Fruit fly (Drosophila melanogaster): ENCODE measurements around the gene Srp72.

The Srp72 gene

dm6 chr3R:20587630-20588479, 656 bp upstream of the Srp72 start, which contains the start of gene Septin2 (continued):
- TF ChIP-seq CG1621 (tag; optimal IDR thresholded peaks at IDR 0.05) (peak; percentile 77), CG6276 (GFP tag; optimal IDR thresholded peaks at IDR 0.05) (peak; percentile 96), Eip78C (GFP tag) (peak; percentile 99), Hr39 (GFP tag; optimal IDR thresholded peaks at IDR 0.05) (peak; percentile 93), CG11294 (GFP tag; IDR thresholded peaks at IDR 0.05) (peak; percentile 80), Lpt (GFP tag; optimal IDR thresholded peaks at IDR 0.05) (peak; percentile 87), CG11902 (GFP tag; optimal IDR thresholded peaks at IDR 0.05) (peak; percentile 85), fd85E (GFP tag; optimal IDR thresholded peaks at IDR 0.05) (peak; percentile 80), net (GFP tag; optimal IDR thresholded peaks at IDR 0.05) (peak; percentile 94), CG6163 (GFP tag; IDR thresholded peaks at IDR 0.05) (peak; percentile 78), cyc (GFP tag; optimal IDR thresholded peaks at IDR 0.05) (peak; percentile 92), CG8119 (GFP tag; IDR thresholded peaks at IDR 0.05) (peak; percentile 94), lz (GFP tag; optimal IDR thresholded peaks at IDR 0.05) (peak; percentile 93), CG31627 (GFP tag; optimal IDR thresholded peaks at IDR 0.05) (peak; percentile 94), CG10631 (GFP tag; optimal IDR thresholded peaks at IDR 0.05) (peak; percentile 90), Ets21C (GFP tag; optimal IDR thresholded peaks at IDR 0.05) (peak; percentile 87), CG10669 (GFP tag; optimal IDR thresholded peaks at IDR 0.05) (peak; percentile 95), CG3032 (tag; optimal IDR thresholded peaks at IDR 0.05) (peak; percentile 85), CG7368 (GFP tag; optimal IDR thresholded peaks at IDR 0.05) (peak; percentile 91), CG8319 (GFP tag; optimal IDR thresholded peaks at IDR 0.05) (peak; percentile 92), ss (GFP tag; optimal IDR thresholded peaks at IDR 0.05) (peak; percentile 82 to 88), CG6854 (GFP tag; optimal IDR thresholded peaks at IDR 0.05) (peak; percentile 91), Sox102F (GFP tag; optimal IDR thresholded peaks at IDR 0.05) (peak; percentile 94), Blimp-1 (GFP tag; optimal IDR thresholded peaks at IDR 0.05) (peak; percentile 85), Sox14 (GFP tag; optimal IDR thresholded peaks at IDR 0.05) (peak; percentile 93), Gug (GFP tag; IDR thresholded peaks at IDR 0.05) (peak; percentile 75), CG6808 (GFP tag; optimal IDR thresholded peaks at IDR 0.05) (peak; percentile 93), dsx (GFP tag; optimal IDR thresholded peaks at IDR 0.05; ENCODE audit: poor library complexity, severe bottlenecking) (peak; percentile 85), topi (GFP tag; optimal IDR thresholded peaks at IDR 0.05) (peak; percentile 96), CG4318 (GFP tag; optimal IDR thresholded peaks at IDR 0.05) (no peak), vri (GFP tag; optimal IDR thresholded peaks at IDR 0.05) (peak; percentile 84), CG11762 (GFP tag; optimal IDR thresholded peaks at IDR 0.05; ENCODE audit: insufficient read depth) (peak; percentile 95), Ets96B (tag; optimal IDR thresholded peaks at IDR 0.05) (peak; percentile 89), CG8632 (GFP tag; optimal IDR thresholded peaks at IDR 0.05) (peak; percentile 94), Eip93F (GFP tag; optimal IDR thresholded peaks at IDR 0.05) (peak; percentile 80), Hr38 (GFP tag; optimal IDR thresholded peaks at IDR 0.05) (no peak), dac (GFP tag; optimal IDR thresholded peaks at IDR 0.05) (peak; percentile 82), salr (GFP tag; optimal IDR thresholded peaks at IDR 0.05) (peak; percentile 52 to 91), acj6 (GFP tag; optimal IDR thresholded peaks at IDR 0.05) (peak; percentile 92), CG6792 (GFP tag; optimal IDR thresholded peaks at IDR 0.05) (peak; percentile 93), Sox15 (GFP tag; optimal IDR thresholded peaks at IDR 0.05) (peak; percentile 88), CG16779 (tag; optimal IDR thresholded peaks at IDR 0.05) (peak; percentile 81), fd59A (GFP tag; optimal IDR thresholded peaks at IDR 0.05) (peak; percentile 92)
